Worm (Caenorhabditis elegans): ENCODE results near the gene B0250.18.
A peak's percentile ranks its signal among the peaks of the same experiment; 100 is the strongest.

The B0250.18 gene

ce11 chrV:20425183-20425400 lies 35.6 kb downstream of the B0250.18 start, which contains the start of the genes fce-2 and F48F5.8:
Gene fce-2, plus strand, starts transcription at chrV:20425301.
Gene F48F5.8, plus strand, starts transcription at chrV:20425342.
- TF ChIP-seq lin-11 (tag; optimal IDR thresholded peaks at IDR 0.05) (no peak), ceh-22 (tag; optimal IDR thresholded peaks at IDR 0.05) (no peak), tbx-7 (tag; optimal IDR thresholded peaks at IDR 0.05) (no peak), hlh-30 (tag; optimal IDR thresholded peaks at IDR 0.05; ENCODE audit: insufficient read depth) (no peak), pat-9 (tag; optimal IDR thresholded peaks at IDR 0.05) (no peak), sox-2 (GFP tag; IDR thresholded peaks at IDR 0.05) (no peak), F13H6.1 (tag; optimal IDR thresholded peaks at IDR 0.05) (no peak), rnt-1 (tag; optimal IDR thresholded peaks at IDR 0.05) (no peak), nhr-11 (tag; optimal IDR thresholded peaks at IDR 0.05) (no peak), ceh-45 (GFP tag; IDR thresholded peaks at IDR 0.05) (no peak), eyg-1 (tag; optimal IDR thresholded peaks at IDR 0.05) (no peak), madf-2 (tag; optimal IDR thresholded peaks at IDR 0.05) (no peak), ceh-34 (tag; optimal IDR thresholded peaks at IDR 0.05) (no peak), pha-2 (tag; optimal IDR thresholded peaks at IDR 0.05) (no peak), elt-2 (tag; optimal IDR thresholded peaks at IDR 0.05) (no peak), ref-2 (tag; optimal IDR thresholded peaks at IDR 0.05) (no peak), ceh-14 (tag; optimal IDR thresholded peaks at IDR 0.05) (no peak), sdc-2 (tag; optimal IDR thresholded peaks at IDR 0.05) (no peak), ceh-31 (tag; optimal IDR thresholded peaks at IDR 0.05) (no peak), pag-3 (tag; optimal IDR thresholded peaks at IDR 0.05; ENCODE audit: borderline replicate concordance) (no peak)

- TF ChIP-seq mec-3 (tag; optimal IDR thresholded peaks at IDR 0.05; ENCODE audit: borderline replicate concordance) (peak; percentile 67), ahr-1 (tag; optimal IDR thresholded peaks at IDR 0.05) (no peak), nhr-232 (tag; optimal IDR thresholded peaks at IDR 0.05) (no peak), hlh-30 (tag; optimal IDR thresholded peaks at IDR 0.05; ENCODE audit: insufficient read depth) (peak; percentile 69), zip-5 (tag; optimal IDR thresholded peaks at IDR 0.05) (peak; percentile 46), ets-4 (tag; optimal IDR thresholded peaks at IDR 0.05) (peak; percentile 79), ttx-3 (tag; optimal IDR thresholded peaks at IDR 0.05) (no peak), ceh-48 (tag; optimal IDR thresholded peaks at IDR 0.05) (no peak), tbx-7 (tag; optimal IDR thresholded peaks at IDR 0.05) (peak; percentile 78), ref-2 (tag; optimal IDR thresholded peaks at IDR 0.05) (peak; percentile 50), C38D4.7 (GFP tag; optimal IDR thresholded peaks at IDR 0.05) (no peak), C08G9.2 (tag; optimal IDR thresholded peaks at IDR 0.05) (peak; percentile 89), nfya-1 (tag; optimal IDR thresholded peaks at IDR 0.05) (peak; percentile 60), ceh-34 (tag; optimal IDR thresholded peaks at IDR 0.05) (peak; percentile 52), ceh-14 (tag; optimal IDR thresholded peaks at IDR 0.05) (peak; percentile 78), sox-2 (GFP tag; IDR thresholded peaks at IDR 0.05) (peak; percentile 39), fkh-10 (GFP tag; optimal IDR thresholded peaks at IDR 0.05) (no peak), ceh-18 (tag; optimal IDR thresholded peaks at IDR 0.05) (peak; percentile 56), pros-1 (tag; optimal IDR thresholded peaks at IDR 0.05) (peak; percentile 47), sox-4 (tag; optimal IDR thresholded peaks at IDR 0.05) (no peak), rnt-1 (tag; optimal IDR thresholded peaks at IDR 0.05) (peak; percentile 41), pax-1 (tag; optimal IDR thresholded peaks at IDR 0.05) (peak; percentile 43), nhr-11 (tag; optimal IDR thresholded peaks at IDR 0.05) (no peak), eyg-1 (tag; optimal IDR thresholded peaks at IDR 0.05) (no peak), hlh-8 (tag; optimal IDR thresholded peaks at IDR 0.05) (peak; percentile 68), F13H6.1 (tag; optimal IDR thresholded peaks at IDR 0.05) (no peak), sdc-2 (tag; optimal IDR thresholded peaks at IDR 0.05) (no peak), unc-55 (GFP tag; optimal IDR thresholded peaks at IDR 0.05) (peak; percentile 27), tbx-2 (tag; optimal IDR thresholded peaks at IDR 0.05) (peak; percentile 63), Y22D7AL.16 (tag; optimal IDR thresholded peaks at IDR 0.05) (no peak), pag-3 (tag; optimal IDR thresholded peaks at IDR 0.05; ENCODE audit: borderline replicate concordance) (no peak), pha-2 (tag; optimal IDR thresholded peaks at IDR 0.05) (peak; percentile 17), pha-4 (tag; optimal IDR thresholded peaks at IDR 0.05) (no peak), lim-6 (tag; optimal IDR thresholded peaks at IDR 0.05) (peak; percentile 47), gmeb-2 (tag; optimal IDR thresholded peaks at IDR 0.05) (peak; percentile 31), fkh-6 (tag; optimal IDR thresholded peaks at IDR 0.05) (peak; percentile 37), ceh-9 (tag; optimal IDR thresholded peaks at IDR 0.05) (no peak), ceh-2 (tag; optimal IDR thresholded peaks at IDR 0.05) (peak; percentile 72), odd-2 (tag; optimal IDR thresholded peaks at IDR 0.05) (no peak), ztf-16 (tag; optimal IDR thresholded peaks at IDR 0.05) (peak; percentile 9), unc-42 (tag; optimal IDR thresholded peaks at IDR 0.05) (peak; percentile 87), ceh-31 (tag; optimal IDR thresholded peaks at IDR 0.05) (peak; percentile 90)
Measured at ce11 chrV:20424229-20425182, 36.2 kb downstream of the B0250.18 start.
